Fruit fly (Drosophila melanogaster) whole organism, embryonic: ENCODE results near the gene mthl11.
A peak's percentile ranks its signal among the peaks of the same experiment; 100 is the strongest.

ENCODE experiments used
- ATbp ChIP-seq: fragments of 200-800 bp; sonication (Bioruptor generic); optimal IDR thresholded peaks from 2 replicates; lab custom pipeline; 2017; ENCODE audit warnings: missing biosample characterization, mild to moderate bottlenecking, missing genetic modification characterization, missing genetic modification reagents
- CG10462 ChIP-seq: fragments of 200-800 bp; sonication (Bioruptor generic); optimal IDR thresholded peaks from 2 replicates; lab custom pipeline; 2016; ENCODE audit warnings: missing biosample characterization, missing genetic modification characterization
- CG12071 ChIP-seq: fragments of 200-800 bp; sonication (Bioruptor generic); optimal IDR thresholded peaks from 3 replicates; lab custom pipeline; 2018; ENCODE audit warnings: missing biosample characterization, mild to moderate bottlenecking, missing genetic modification characterization
- CG14860 ChIP-seq: fragments of 200-800 bp; sonication (Bioruptor generic); IDR thresholded peaks from 3 replicates; pipeline ENCODE4 v1.3.6; 2022; ENCODE audit warnings: missing biosample characterization, missing genetic modification characterization; ENCODE audit not compliant: partially characterized antibody
- CG15011 ChIP-seq: fragments of 200-800 bp; sonication (Bioruptor generic); optimal IDR thresholded peaks from 3 replicates; lab custom pipeline; 2018; ENCODE audit warnings: missing biosample characterization, mild to moderate bottlenecking, missing genetic modification characterization
- CG1529 ChIP-seq: fragments of 200-800 bp; sonication (Bioruptor generic); optimal IDR thresholded peaks from 3 replicates; lab custom pipeline; 2018; ENCODE audit warnings: missing biosample characterization, missing genetic modification characterization
- CG16779 ChIP-seq: fragments of 200-800 bp; sonication (Bioruptor generic); IDR thresholded peaks from 2 replicates; pipeline ENCODE4 v1.3.6; 2022; ENCODE audit warnings: missing biosample characterization, missing genetic modification characterization
- CG16863 ChIP-seq: fragments of 200-800 bp; sonication (Bioruptor generic); optimal IDR thresholded peaks from 3 replicates; lab custom pipeline; 2016; ENCODE audit warnings: missing biosample characterization, missing genetic modification characterization
- CG18619 ChIP-seq: fragments of 200-800 bp; sonication (Bioruptor generic); optimal IDR thresholded peaks from 3 replicates; lab custom pipeline; 2017; ENCODE audit warnings: missing biosample characterization, mild to moderate bottlenecking, missing genetic modification characterization
- CG2116 ChIP-seq: fragments of 200-800 bp; sonication (Bioruptor generic); optimal IDR thresholded peaks from 3 replicates; lab custom pipeline; 2018; ENCODE audit warnings: missing biosample characterization, mild to moderate bottlenecking, missing genetic modification characterization
- CG31365 ChIP-seq: fragments of 200-800 bp; sonication (Bioruptor generic); optimal IDR thresholded peaks from 2 replicates; lab custom pipeline; 2018; ENCODE audit warnings: missing biosample characterization, mild to moderate bottlenecking, missing genetic modification characterization
- CG34422 ChIP-seq: fragments of 200-800 bp; sonication (Bioruptor generic); IDR thresholded peaks from 3 replicates; pipeline ENCODE4 v1.3.6; 2022; ENCODE audit warnings: missing biosample characterization, missing genetic modification characterization
- CG3838 ChIP-seq: fragments of 200-800 bp; sonication (Bioruptor generic); optimal IDR thresholded peaks from 3 replicates; lab custom pipeline; 2016; ENCODE audit warnings: missing biosample characterization, missing genetic modification characterization
- CG3995 ChIP-seq: fragments of 200-800 bp; sonication (Bioruptor generic); optimal IDR thresholded peaks from 3 replicates; lab custom pipeline; 2016; ENCODE audit warnings: missing biosample characterization, missing genetic modification characterization
- CG4360 ChIP-seq: fragments of 200-800 bp; sonication (Bioruptor generic); IDR thresholded peaks from 2 replicates; pipeline ENCODE4 v1.3.6; 2022; ENCODE audit warnings: missing biosample characterization, missing genetic modification characterization
- CG5245 ChIP-seq: fragments of 200-800 bp; sonication (Bioruptor generic); optimal IDR thresholded peaks from 3 replicates; lab custom pipeline; 2016; ENCODE audit warnings: missing biosample characterization, missing genetic modification characterization
- CG5953 ChIP-seq: fragments of 200-800 bp; sonication (Bioruptor generic); IDR thresholded peaks from 2 replicates; pipeline ENCODE4 v1.3.6; 2022; ENCODE audit warnings: missing biosample characterization, missing genetic modification characterization
- CG6654 ChIP-seq: fragments of 200-800 bp; sonication (Bioruptor generic); optimal IDR thresholded peaks from 2 replicates; lab custom pipeline; 2017; ENCODE audit warnings: missing biosample characterization, mild to moderate bottlenecking, missing genetic modification characterization
- CG8924 ChIP-seq: fragments of 200-800 bp; optimal IDR thresholded peaks from 3 replicates; lab custom pipeline; 2019; ENCODE audit warnings: missing biosample characterization, mild to moderate bottlenecking, missing genetic modification characterization, moderate library complexity
- CHES-1-like ChIP-seq: fragments of 200-800 bp; sonication (Bioruptor generic); optimal IDR thresholded peaks from 2 replicates; lab custom pipeline; 2016; ENCODE audit warnings: missing biosample characterization, missing genetic modification characterization
- CoRest ChIP-seq: fragments of 200-800 bp; sonication (Bioruptor generic); optimal IDR thresholded peaks from 3 replicates; lab custom pipeline; 2018; ENCODE audit warnings: missing biosample characterization, mild to moderate bottlenecking, missing genetic modification characterization, moderate library complexity
- D ChIP-seq, 2 experiments: fragments of 200-800 bp in 1 of 2; fragments of >200 bp in 1 of 2; sonication (Bioruptor generic) in 1 of 2; optimal IDR thresholded peaks; 2 replicates in 1 of 2; 3 replicates in 1 of 2; lab custom pipeline; 2017; ENCODE audit warnings: mild to moderate bottlenecking in 1 of 2, missing biosample characterization in 1 of 2, missing genetic modification characterization in 1 of 2, missing genetic modification reagents in 1 of 2
- Dip3 ChIP-seq: fragments of 200-800 bp; sonication (Bioruptor generic); optimal IDR thresholded peaks from 3 replicates; lab custom pipeline; 2016; ENCODE audit warnings: missing biosample characterization, missing genetic modification characterization
- Dref ChIP-seq: fragments of 200-800 bp; sonication (Bioruptor generic); IDR thresholded peaks from 2 replicates; pipeline ENCODE4 v1.3.6; 2022; ENCODE audit warnings: missing biosample characterization, missing genetic modification characterization
- E2f2 ChIP-seq: fragments of 200-800 bp; sonication (Bioruptor generic); IDR thresholded peaks from 2 replicates; pipeline ENCODE4 v1.3.6; 2022; ENCODE audit warnings: missing biosample characterization, missing genetic modification characterization
- Hey ChIP-seq: fragments of 200-800 bp; sonication (Bioruptor generic); optimal IDR thresholded peaks from 3 replicates; lab custom pipeline; 2018; ENCODE audit warnings: missing biosample characterization, mild to moderate bottlenecking, missing genetic modification characterization
- Hr51 ChIP-seq, 2 experiments: fragments of 200-800 bp; sonication (Bioruptor generic); optimal IDR thresholded peaks; 2 replicates in 1 of 2; 3 replicates in 1 of 2; lab custom pipeline; 2016 to 2018; ENCODE audit warnings: missing biosample characterization in 2 of 2, missing genetic modification characterization in 2 of 2, mild to moderate bottlenecking in 1 of 2, moderate library complexity in 1 of 2
- Hr78 ChIP-seq, 2 experiments: fragments of 200-800 bp in 1 of 2; fragments of >200 bp in 1 of 2; sonication (Bioruptor generic) in 1 of 2; optimal IDR thresholded peaks; 2 replicates each; lab custom pipeline; 2017 to 2019; ENCODE audit warnings: missing biosample characterization in 2 of 2, missing genetic modification characterization in 2 of 2, mild to moderate bottlenecking in 1 of 2, moderate library complexity in 1 of 2
- Jarid2 ChIP-seq: fragments of 200-800 bp; sonication (Bioruptor generic); optimal IDR thresholded peaks from 3 replicates; lab custom pipeline; 2017; ENCODE audit warnings: mild to moderate bottlenecking, missing biosample characterization, missing genetic modification reagents, missing genetic modification characterization
- Ravus ChIP-seq: fragments of 200-800 bp; sonication (Bioruptor generic); IDR thresholded peaks from 2 replicates; pipeline ENCODE4 v1.3.6; 2022; ENCODE audit warnings: missing biosample characterization, missing genetic modification characterization
- YL-1 ChIP-seq: fragments of 200-800 bp; sonication (Bioruptor generic); optimal IDR thresholded peaks from 3 replicates; lab custom pipeline; 2017; ENCODE audit warnings: missing biosample characterization, mild to moderate bottlenecking, missing genetic modification characterization
- abd-A ChIP-seq: fragments of 200-800 bp; sonication (Bioruptor generic); optimal IDR thresholded peaks from 3 replicates; lab custom pipeline; 2019; ENCODE audit warnings: missing biosample characterization, mild to moderate bottlenecking, missing genetic modification characterization, moderate library complexity
- ato ChIP-seq: fragments of 200-800 bp; sonication (Bioruptor generic); IDR thresholded peaks from 2 replicates; pipeline ENCODE4 v1.3.6; 2022; ENCODE audit warnings: missing biosample characterization, missing genetic modification characterization; ENCODE audit not compliant: partially characterized antibody
- bbx ChIP-seq: fragments of 200-800 bp; sonication (Bioruptor generic); IDR thresholded peaks from 2 replicates; pipeline ENCODE4 v1.3.6; 2022; ENCODE audit warnings: missing biosample characterization, missing genetic modification characterization; ENCODE audit not compliant: partially characterized antibody
- bcd ChIP-seq: fragments of 200-800 bp; sonication (Bioruptor generic); optimal IDR thresholded peaks from 2 replicates; lab custom pipeline; 2017; ENCODE audit warnings: missing biosample characterization, mild to moderate bottlenecking, missing genetic modification characterization
- bsh ChIP-seq, 2 experiments: fragments of 200-800 bp; sonication (Bioruptor generic); optimal IDR thresholded peaks; 2 replicates each; lab custom pipeline; 2017 to 2018; ENCODE audit warnings: mild to moderate bottlenecking in 2 of 2, missing biosample characterization in 2 of 2, missing genetic modification characterization in 2 of 2, moderate library complexity in 1 of 2
- da ChIP-seq: fragments of 200-800 bp; sonication (Bioruptor generic); optimal IDR thresholded peaks from 2 replicates; lab custom pipeline; 2016; ENCODE audit warnings: missing biosample characterization, missing genetic modification characterization
- dan ChIP-seq: fragments of 200-800 bp; sonication (Bioruptor generic); IDR thresholded peaks from 2 replicates; pipeline ENCODE4 v1.3.6; 2022; ENCODE audit warnings: missing biosample characterization, missing genetic modification characterization
- danr ChIP-seq: fragments of 200-800 bp; sonication (Bioruptor generic); IDR thresholded peaks from 2 replicates; pipeline ENCODE4 v1.3.6; 2022; ENCODE audit warnings: missing biosample characterization, missing genetic modification characterization
- dati ChIP-seq: fragments of 200-800 bp; sonication (Bioruptor generic); IDR thresholded peaks from 2 replicates; pipeline ENCODE4 v1.3.6; 2022; ENCODE audit warnings: missing biosample characterization, missing genetic modification characterization
- dimm ChIP-seq: fragments of 200-800 bp; sonication (Bioruptor generic); IDR thresholded peaks from 2 replicates; pipeline ENCODE4 v1.3.6; 2022; ENCODE audit warnings: missing biosample characterization, missing genetic modification characterization
- ems ChIP-seq: fragments of 200-800 bp; sonication (Bioruptor generic); optimal IDR thresholded peaks from 3 replicates; lab custom pipeline; 2016; ENCODE audit warnings: missing biosample characterization, missing genetic modification characterization
- en ChIP-seq: fragments of 200-800 bp; sonication (Bioruptor generic); optimal IDR thresholded peaks from 2 replicates; lab custom pipeline; 2016; ENCODE audit warnings: missing biosample characterization, missing genetic modification characterization
- gro ChIP-seq: fragments of 200-800 bp; sonication (Bioruptor generic); optimal IDR thresholded peaks from 2 replicates; lab custom pipeline; 2016; ENCODE audit warnings: missing biosample characterization, missing genetic modification characterization
- nmo ChIP-seq: fragments of 200-800 bp; sonication (Bioruptor generic); optimal IDR thresholded peaks from 2 replicates; lab custom pipeline; 2018; ENCODE audit warnings: missing biosample characterization, mild to moderate bottlenecking, missing genetic modification characterization, moderate library complexity
- oc ChIP-seq: fragments of 200-800 bp; sonication (Bioruptor generic); optimal IDR thresholded peaks from 2 replicates; lab custom pipeline; 2018; ENCODE audit warnings: missing biosample characterization, mild to moderate bottlenecking, missing genetic modification characterization, moderate library complexity
- sima ChIP-seq: fragments of 200-800 bp; sonication (Bioruptor generic); optimal IDR thresholded peaks from 2 replicates; lab custom pipeline; 2016; ENCODE audit warnings: missing biosample characterization, missing genetic modification characterization
- tap ChIP-seq: fragments of 200-800 bp; optimal IDR thresholded peaks from 3 replicates; lab custom pipeline; 2019; ENCODE audit warnings: missing biosample characterization, mild to moderate bottlenecking, missing genetic modification characterization, moderate library complexity
- tio ChIP-seq: fragments of 200-800 bp; sonication (Bioruptor generic); optimal IDR thresholded peaks from 2 replicates; lab custom pipeline; 2017; ENCODE audit warnings: missing biosample characterization, missing genetic modification characterization, inconsistent platforms
- toy ChIP-seq: fragments of 200-800 bp; sonication (Bioruptor generic); IDR thresholded peaks from 2 replicates; pipeline ENCODE4 v1.3.6; 2022; ENCODE audit warnings: missing biosample characterization, missing genetic modification characterization

mthl11 gene

DNA sequence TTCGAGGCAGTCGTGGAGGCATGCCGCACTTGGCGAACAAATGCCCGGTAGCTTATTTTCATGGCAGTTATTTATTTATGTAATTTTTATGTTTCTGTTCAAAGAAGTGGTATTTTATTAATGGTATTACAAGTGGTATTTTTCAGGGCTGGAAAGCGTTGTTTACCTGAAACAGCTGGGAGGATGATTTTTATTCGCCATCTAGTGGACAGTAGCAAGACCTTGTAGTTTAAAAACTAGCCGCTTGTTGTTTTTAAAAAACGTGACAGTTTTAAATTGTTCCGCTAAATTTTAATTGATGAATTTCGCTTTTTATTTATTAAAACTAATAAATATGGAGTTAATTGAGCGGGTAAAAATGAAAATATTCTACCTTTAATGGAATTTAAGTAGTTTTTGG lies 15.1 kb downstream of the mthl11 start, which contains the start of gene CG6345 (continued):
- no peak for TF ChIP-seq dan
- no peak for TF ChIP-seq dimm (GFP tag; lab: Robert Waterston, UW)
- no peak for TF ChIP-seq abd-A (tag; lab: Kevin White, UChicago)
- peak; percentile 80 for TF ChIP-seq CG6654 (GFP tag; lab: Kevin White, UChicago)
- TF ChIP-seq CoRest (tag; lab: Kevin White, UChicago): peak; percentile 76
- peak; percentile 39 for TF ChIP-seq oc (tag; lab: Kevin White, UChicago)
- peak; percentile 67 for TF ChIP-seq CG2116 (GFP tag; lab: Kevin White, UChicago)
- peak; percentile 88 for TF ChIP-seq bcd (GFP tag; lab: Kevin White, UChicago)
- no peak; the same call in 1 of the 2 replicates for TF ChIP-seq CG5953 (GFP tag; lab: Robert Waterston, UW)
- no peak for TF ChIP-seq dati (GFP tag; lab: Robert Waterston, UW)
- no peak for TF ChIP-seq CG14860 (GFP tag; lab: Robert Waterston, UW)
- TF ChIP-seq CG1529 (GFP tag; lab: Kevin White, UChicago): peak; percentile 84
- TF ChIP-seq YL-1 (GFP tag; lab: Kevin White, UChicago): peak; percentile 87
- TF ChIP-seq ato: no peak
- TF ChIP-seq CG3838 (GFP tag; lab: Kevin White, UChicago): peak; percentile 75
- peak; percentile 88; the same call in 2 of the 3 replicates for TF ChIP-seq CG34422 (GFP tag; lab: Robert Waterston, UW)
- TF ChIP-seq bsh (GFP tag; optimal IDR thresholded peaks at IDR 0.05; lab: Kevin White, UChicago): peak in 1 of 2 experiments; percentile 84
- TF ChIP-seq tap (tag; lab: Kevin White, UChicago): peak; percentile 72
- TF ChIP-seq nmo: peak; percentile 77
- peak; percentile 79 for TF ChIP-seq CG16863 (GFP tag; lab: Kevin White, UChicago)
- TF ChIP-seq CG5245 (GFP tag; lab: Kevin White, UChicago): peak; percentile 93
- peak; percentile 78 for TF ChIP-seq Jarid2 (GFP tag; lab: Kevin White, UChicago)
- TF ChIP-seq CG16779: no peak
- TF ChIP-seq danr (GFP tag; lab: Robert Waterston, UW): peak; percentile 23; the same call in 1 of the 2 replicates
- TF ChIP-seq CG18619 (GFP tag; lab: Kevin White, UChicago): peak; percentile 81
- TF ChIP-seq CG15011: peak; percentile 75
- peak; percentile 18; the same call in 1 of the 2 replicates for TF ChIP-seq toy (GFP tag; lab: Robert Waterston, UW)
- peak; percentile 89 for TF ChIP-seq CG12071 (GFP tag; lab: Kevin White, UChicago)
- no peak for TF ChIP-seq bbx (GFP tag; lab: Robert Waterston, UW)
- TF ChIP-seq ATbp (GFP tag; lab: Kevin White, UChicago): peak; percentile 79
- no peak for TF ChIP-seq CG4360 (GFP tag; lab: Robert Waterston, UW)
- TF ChIP-seq en: peak; percentile 84
- TF ChIP-seq Dref: no peak
- peak; percentile 20 for TF ChIP-seq Hey (tag; lab: Kevin White, UChicago)
- peak; percentile 54 for TF ChIP-seq CG8924
- TF ChIP-seq ems (GFP tag; lab: Kevin White, UChicago): peak; percentile 83
- TF ChIP-seq da: peak; percentile 56
- TF ChIP-seq tio (GFP tag; lab: Kevin White, UChicago): no peak
- peak; percentile 81 for TF ChIP-seq CG10462
- TF ChIP-seq Ravus: peak; percentile 15; the same call in 1 of the 2 replicates
- TF ChIP-seq CG31365 (tag; lab: Kevin White, UChicago): peak; percentile 82
- no peak for TF ChIP-seq Hr78 (GFP tag; optimal IDR thresholded peaks at IDR 0.05; lab: Kevin White, UChicago)
- TF ChIP-seq gro (GFP tag; lab: Kevin White, UChicago): peak; percentile 74
- peak; percentile 47 for TF ChIP-seq sima (GFP tag; lab: Kevin White, UChicago)
- peak; percentile 61 to 78 for TF ChIP-seq Hr51 (GFP tag; optimal IDR thresholded peaks at IDR 0.05; lab: Kevin White, UChicago)
- peak; percentile 86 for TF ChIP-seq E2f2 (GFP tag; lab: Robert Waterston, UW)
- peak; percentile 56 for TF ChIP-seq Dip3 (GFP tag; lab: Kevin White, UChicago)
- no peak for TF ChIP-seq D (optimal IDR thresholded peaks at IDR 0.05; lab: Kevin White, UChicago)
- peak; percentile 85 for TF ChIP-seq D (GFP tag; optimal IDR thresholded peaks at IDR 0.05; lab: Kevin White, UChicago)
- TF ChIP-seq CHES-1-like: peak; percentile 76
- TF ChIP-seq CG3995 (GFP tag; lab: Kevin White, UChicago): peak; percentile 57
